Fruit fly (Drosophila melanogaster): ENCODE data around the gene dnk.
A peak's percentile ranks its signal among the peaks of the same experiment; 100 is the strongest.

dnk gene

DNA sequence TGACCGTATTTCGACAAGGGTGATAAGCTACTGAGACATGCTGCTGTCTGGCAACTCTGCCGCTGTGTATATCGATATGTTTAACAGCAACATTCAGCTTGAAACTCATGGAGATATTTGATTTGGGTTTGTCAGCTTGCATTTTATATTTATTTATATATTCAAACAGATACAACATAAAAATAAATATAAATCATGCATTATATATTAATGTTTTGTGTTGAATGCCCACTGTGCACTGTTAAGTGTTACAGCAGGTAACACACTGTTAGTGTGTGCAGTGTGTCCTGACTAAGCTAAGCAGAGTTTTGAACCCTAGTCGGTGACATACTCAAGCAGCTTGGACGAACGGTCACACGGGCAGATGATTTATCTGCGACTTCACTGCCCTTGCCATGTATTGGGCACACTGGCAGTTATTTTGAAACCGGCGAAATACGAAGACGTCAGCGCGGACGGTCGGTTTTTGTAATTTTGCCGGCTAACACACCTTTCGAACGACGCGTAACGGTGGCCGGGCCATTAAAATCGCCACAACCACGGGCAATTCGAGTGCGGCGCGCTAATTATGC, 2.9 kb downstream of the dnk start, which contains the start of the genes snRNP-U1-C and gukh (continued):
- no peak for TF ChIP-seq maf-S (GFP tag; optimal IDR thresholded peaks at IDR 0.05)
- peak; percentile 39; the same call in 2 of the 3 replicates for TF ChIP-seq CG6791 (GFP tag; IDR thresholded peaks at IDR 0.05; ENCODE audit: partially characterized antibody)
- peak; percentile 77 for TF ChIP-seq Oaz (GFP tag; IDR thresholded peaks at IDR 0.05)
- TF ChIP-seq trh (GFP tag; optimal IDR thresholded peaks at IDR 0.05), result peak; percentile 61
- TF ChIP-seq CG7963 (GFP tag; IDR thresholded peaks at IDR 0.05; ENCODE audit: partially characterized antibody), result no peak
- TF ChIP-seq ATbp (GFP tag; optimal IDR thresholded peaks at IDR 0.05), result peak; percentile 39
- TF ChIP-seq CG31441 (GFP tag; IDR thresholded peaks at IDR 0.05), result peak; percentile 86
- peak; percentile 75 for TF ChIP-seq dmrt99B (tag; optimal IDR thresholded peaks at IDR 0.05)
- TF ChIP-seq CG9876 (GFP tag; optimal IDR thresholded peaks at IDR 0.05), result no peak
- peak; percentile 78 for TF ChIP-seq CG17802 (tag; optimal IDR thresholded peaks at IDR 0.05)
- TF ChIP-seq CG5180 (GFP tag; optimal IDR thresholded peaks at IDR 0.05), result peak; percentile 23
- peak; percentile 83 for TF ChIP-seq sob (GFP tag; IDR thresholded peaks at IDR 0.05)
- peak; percentile 84 for TF ChIP-seq CG11085 (GFP tag; IDR thresholded peaks at IDR 0.05)
- TF ChIP-seq CG18599 (GFP tag; optimal IDR thresholded peaks at IDR 0.05), result peak; percentile 85
- peak; percentile 89 for TF ChIP-seq CG10366 (GFP tag; IDR thresholded peaks at IDR 0.05)
- TF ChIP-seq Sry-β (GFP tag; optimal IDR thresholded peaks at IDR 0.05), result peak; percentile 27
- peak; percentile 72 for TF ChIP-seq CG6689 (GFP tag; IDR thresholded peaks at IDR 0.05)
- peak; percentile 84 for TF ChIP-seq sens-2 (GFP tag; IDR thresholded peaks at IDR 0.05)
- TF ChIP-seq unpg (GFP tag; optimal IDR thresholded peaks at IDR 0.05), result peak; percentile 87
- peak; percentile 58 for TF ChIP-seq ssp (GFP tag; IDR thresholded peaks at IDR 0.05)
- TF ChIP-seq Mad (GFP tag; optimal IDR thresholded peaks at IDR 0.05), result peak; percentile 43
- no peak for TF ChIP-seq NC2α (GFP tag; optimal IDR thresholded peaks at IDR 0.05)
- peak; percentile 72 for TF ChIP-seq dmrt11E (tag; optimal IDR thresholded peaks at IDR 0.05)
- peak; percentile 73 for TF ChIP-seq Meics (GFP tag; optimal IDR thresholded peaks at IDR 0.05)
- no peak for TF ChIP-seq Gsc (GFP tag; IDR thresholded peaks at IDR 0.05)
- peak; percentile 92 for TF ChIP-seq CG17829 (tag; optimal IDR thresholded peaks at IDR 0.05)
- TF ChIP-seq hbn (GFP tag; IDR thresholded peaks at IDR 0.05; ENCODE audit: partially characterized antibody), result peak; percentile 69; the same call in 1 of the 2 replicates
- TF ChIP-seq CG4360 (GFP tag; IDR thresholded peaks at IDR 0.05), result peak; percentile 49
- TF ChIP-seq Doc3 (GFP tag; IDR thresholded peaks at IDR 0.05; ENCODE audit: partially characterized antibody), result peak; percentile 59
- no peak for TF ChIP-seq NK7.1 (GFP tag; optimal IDR thresholded peaks at IDR 0.05)
- TF ChIP-seq eyg (GFP tag; optimal IDR thresholded peaks at IDR 0.05), result no peak
- TF ChIP-seq pzg (GFP tag; optimal IDR thresholded peaks at IDR 0.05), result peak; percentile 98
- peak; percentile 57 for TF ChIP-seq CG2202 (tag; optimal IDR thresholded peaks at IDR 0.05)
- TF ChIP-seq CG17568 (GFP tag; optimal IDR thresholded peaks at IDR 0.05), result peak; percentile 64
- TF ChIP-seq CG7987 (GFP tag; optimal IDR thresholded peaks at IDR 0.05), result peak; percentile 32
- TF ChIP-seq CG4707 (GFP tag; optimal IDR thresholded peaks at IDR 0.05), result peak; percentile 98
- TF ChIP-seq ewg (GFP tag; optimal IDR thresholded peaks at IDR 0.05), result peak; percentile 46
- peak; percentile 68 for TF ChIP-seq sisA (GFP tag; IDR thresholded peaks at IDR 0.05)
- peak; percentile 93 for TF ChIP-seq vvl (GFP tag; IDR thresholded peaks at IDR 0.05)
- peak; percentile 67 for TF ChIP-seq onecut (GFP tag; IDR thresholded peaks at IDR 0.05)

Measured in whole organism, embryonic.